Fruit fly (Drosophila melanogaster) whole organism, embryonic: Measurements from ENCODE around the gene Prim2.

ENCODE experiments used
- Asciz ChIP-seq: fragments of 200-800 bp; sonication (Bioruptor generic); optimal IDR thresholded peaks from 2 replicates; lab custom pipeline; 2017; ENCODE audit warnings: missing biosample characterization, mild to moderate bottlenecking, missing genetic modification characterization, missing genetic modification reagents
- Atf3 ChIP-seq: fragments of 200-800 bp; sonication (Bioruptor generic); optimal IDR thresholded peaks from 3 replicates; lab custom pipeline; 2016; ENCODE audit warnings: missing biosample characterization, missing genetic modification characterization
- CG10366 ChIP-seq: fragments of 200-800 bp; sonication (Bioruptor generic); IDR thresholded peaks from 2 replicates; pipeline ENCODE4 v1.3.6; 2022; ENCODE audit warnings: missing biosample characterization, missing genetic modification characterization
- CG12155 ChIP-seq: fragments of 200-800 bp; sonication (Bioruptor generic); optimal IDR thresholded peaks from 3 replicates; lab custom pipeline; 2016; ENCODE audit warnings: missing biosample characterization, missing genetic modification characterization
- CG14441 ChIP-seq: fragments of 200-800 bp; sonication (Bioruptor generic); IDR thresholded peaks from 2 replicates; pipeline ENCODE4 v1.3.6; 2022; ENCODE audit warnings: missing biosample characterization, missing genetic modification characterization
- CG15073 ChIP-seq: fragments of 200-800 bp; sonication (Bioruptor generic); optimal IDR thresholded peaks from 2 replicates; lab custom pipeline; 2016; ENCODE audit warnings: missing biosample characterization, missing genetic modification characterization
- CG15269 ChIP-seq: fragments of 200-800 bp; sonication (Bioruptor generic); optimal IDR thresholded peaks from 2 replicates; lab custom pipeline; 2018; ENCODE audit warnings: missing biosample characterization, mild to moderate bottlenecking, missing genetic modification characterization, moderate library complexity
- CG15479 ChIP-seq: fragments of 200-800 bp; sonication (Bioruptor generic); optimal IDR thresholded peaks from 3 replicates; lab custom pipeline; 2019; ENCODE audit warnings: missing biosample characterization, mild to moderate bottlenecking, missing genetic modification characterization, moderate library complexity
- CG15514 ChIP-seq: fragments of 200-800 bp; sonication (Bioruptor generic); optimal IDR thresholded peaks from 3 replicates; lab custom pipeline; 2017; ENCODE audit warnings: missing biosample characterization, missing genetic modification characterization, mild to moderate bottlenecking, moderate library complexity, missing genetic modification reagents
- CG17328 ChIP-seq: fragments of 200-800 bp; sonication (Bioruptor generic); IDR thresholded peaks from 2 replicates; pipeline ENCODE4 v1.3.6; 2022; ENCODE audit warnings: missing biosample characterization, missing genetic modification characterization
- CG17568 ChIP-seq: fragments of 200-800 bp; sonication (Bioruptor generic); optimal IDR thresholded peaks from 2 replicates; lab custom pipeline; 2018; ENCODE audit warnings: missing biosample characterization, mild to moderate bottlenecking, missing genetic modification characterization, moderate library complexity
- CG17912 ChIP-seq: fragments of 200-800 bp; sonication (Bioruptor generic); optimal IDR thresholded peaks from 2 replicates; lab custom pipeline; 2018; ENCODE audit warnings: missing biosample characterization, mild to moderate bottlenecking, missing genetic modification characterization
- CG1832 ChIP-seq: fragments of 200-800 bp; sonication (Bioruptor generic); optimal IDR thresholded peaks from 2 replicates; lab custom pipeline; 2017; ENCODE audit warnings: missing biosample characterization, mild to moderate bottlenecking, missing genetic modification characterization, inconsistent platforms
- CG2889 ChIP-seq: fragments of 200-800 bp; sonication (Bioruptor generic); IDR thresholded peaks from 3 replicates; pipeline ENCODE4 v1.3.6; 2022; ENCODE audit warnings: missing biosample characterization, missing genetic modification characterization
- CG3281 ChIP-seq: fragments of 200-800 bp; sonication (Bioruptor generic); optimal IDR thresholded peaks from 3 replicates; lab custom pipeline; 2017; ENCODE audit warnings: missing biosample characterization, mild to moderate bottlenecking, missing genetic modification characterization
- CG34224 ChIP-seq: fragments of 200-800 bp; sonication (Bioruptor generic); IDR thresholded peaks from 3 replicates; pipeline ENCODE4 v1.3.6; 2022; ENCODE audit warnings: missing biosample characterization, missing genetic modification characterization; ENCODE audit not compliant: partially characterized antibody
- CG4328 ChIP-seq: fragments of 200-800 bp; sonication (Bioruptor generic); optimal IDR thresholded peaks from 3 replicates; lab custom pipeline; 2017; ENCODE audit warnings: missing biosample characterization, missing genetic modification reagents, missing genetic modification characterization
- CG43689 ChIP-seq: fragments of 200-800 bp; sonication (Bioruptor generic); IDR thresholded peaks from 2 replicates; pipeline ENCODE4 v1.3.6; 2022; ENCODE audit warnings: missing biosample characterization, missing genetic modification characterization
- CG4404 ChIP-seq: fragments of 200-800 bp; sonication (Bioruptor generic); IDR thresholded peaks from 2 replicates; pipeline ENCODE4 v1.3.6; 2022; ENCODE audit warnings: missing biosample characterization, missing genetic modification characterization
- CG6689 ChIP-seq: fragments of 200-800 bp; sonication (Bioruptor generic); IDR thresholded peaks from 2 replicates; pipeline ENCODE4 v1.3.6; 2022; ENCODE audit warnings: missing biosample characterization, missing genetic modification characterization
- CG7928 ChIP-seq: fragments of 200-800 bp; sonication (Bioruptor generic); optimal IDR thresholded peaks from 2 replicates; lab custom pipeline; 2017; ENCODE audit warnings: missing biosample characterization, mild to moderate bottlenecking, missing genetic modification characterization
- CrebB ChIP-seq: fragments of 200-800 bp; sonication (Bioruptor generic); optimal IDR thresholded peaks from 3 replicates; lab custom pipeline; 2018; ENCODE audit warnings: missing biosample characterization, mild to moderate bottlenecking, missing genetic modification characterization
- Dek ChIP-seq: fragments of 200-800 bp; sonication (Bioruptor generic); optimal IDR thresholded peaks from 3 replicates; lab custom pipeline; 2019; ENCODE audit warnings: missing biosample characterization, mild to moderate bottlenecking, missing genetic modification characterization, moderate library complexity
- E2f1 ChIP-seq: fragments of 200-800 bp; sonication (Bioruptor generic); IDR thresholded peaks from 2 replicates; pipeline ENCODE4 v1.3.6; 2022; ENCODE audit warnings: missing biosample characterization, missing genetic modification characterization
- Ets65A ChIP-seq: fragments of 200-800 bp; sonication (Bioruptor generic); peaks from one replicate; lab custom pipeline; 2016; ENCODE audit warnings: missing biosample characterization, missing genetic modification characterization
- HLH3B ChIP-seq: fragments of 200-800 bp; sonication (Bioruptor generic); IDR thresholded peaks from 2 replicates; pipeline ENCODE4 v1.3.6; 2022; ENCODE audit warnings: missing biosample characterization, missing genetic modification characterization
- NfI ChIP-seq: fragments of 200-800 bp; sonication (Bioruptor generic); optimal IDR thresholded peaks from 3 replicates; lab custom pipeline; 2018; ENCODE audit warnings: missing biosample characterization, mild to moderate bottlenecking, missing genetic modification characterization, moderate library complexity
- Rfx ChIP-seq: fragments of 200-800 bp; sonication (Bioruptor generic); IDR thresholded peaks from 2 replicates; pipeline ENCODE4 v1.3.6; 2022; ENCODE audit warnings: missing biosample characterization, missing genetic modification characterization
- Trl ChIP-seq, 3 experiments: fragments of >200 bp in 2 of 3; fragments of 200-800 bp in 1 of 3; sonication (Bioruptor generic) in 1 of 3; optimal IDR thresholded peaks; 2 replicates in 1 of 3; 3 replicates in 2 of 3; lab custom pipeline; 2016 to 2017; ENCODE audit warnings: missing biosample characterization in 1 of 3, missing genetic modification characterization in 1 of 3
- Xbp1 ChIP-seq: fragments of 200-800 bp; sonication (Bioruptor generic); optimal IDR thresholded peaks from 3 replicates; lab custom pipeline; 2016; ENCODE audit warnings: missing biosample characterization, mild to moderate bottlenecking, missing genetic modification characterization
- ase ChIP-seq: fragments of 200-800 bp; sonication (Bioruptor generic); IDR thresholded peaks from 3 replicates; pipeline ENCODE4 v1.3.6; 2022; ENCODE audit warnings: missing biosample characterization, missing genetic modification characterization
- chif ChIP-seq, 2 experiments: fragments of 200-800 bp; sonication (Bioruptor generic); optimal IDR thresholded peaks; 3 replicates each; lab custom pipeline; 2016; ENCODE audit warnings: missing biosample characterization in 2 of 2, missing genetic modification characterization in 2 of 2
- chinmo ChIP-seq: fragments of 200-800 bp; sonication (Bioruptor generic); IDR thresholded peaks from 4 replicates; pipeline ENCODE4 v1.3.6; 2022; ENCODE audit warnings: missing biosample characterization, missing genetic modification characterization; ENCODE audit not compliant: partially characterized antibody
- chm ChIP-seq: fragments of 200-800 bp; sonication (Bioruptor generic); IDR thresholded peaks from 2 replicates; pipeline ENCODE4 v1.3.6; 2022; ENCODE audit warnings: missing biosample characterization, missing genetic modification characterization
- ci ChIP-seq: fragments of 200-800 bp; sonication (Bioruptor generic); IDR thresholded peaks from 3 replicates; pipeline ENCODE4 v1.3.6; 2022; ENCODE audit warnings: missing biosample characterization, missing genetic modification characterization
- crc ChIP-seq: fragments of 200-800 bp; sonication (Bioruptor generic); optimal IDR thresholded peaks from 2 replicates; lab custom pipeline; 2016; ENCODE audit warnings: missing biosample characterization, missing genetic modification characterization
- dati ChIP-seq: fragments of 200-800 bp; sonication (Bioruptor generic); IDR thresholded peaks from 2 replicates; pipeline ENCODE4 v1.3.6; 2022; ENCODE audit warnings: missing biosample characterization, missing genetic modification characterization
- eve ChIP-seq, 2 experiments: fragments of >200 bp; optimal IDR thresholded peaks; 2 replicates each; lab custom pipeline; 2017; ENCODE audit warnings: missing biosample characterization in 2 of 2, missing genetic modification characterization in 2 of 2
- fd64A ChIP-seq: fragments of 200-800 bp; sonication (Bioruptor generic); optimal IDR thresholded peaks from 3 replicates; lab custom pipeline; 2018; ENCODE audit warnings: missing biosample characterization, mild to moderate bottlenecking, missing genetic modification characterization
- fru ChIP-seq: fragments of >200 bp; optimal IDR thresholded peaks from 2 replicates; lab custom pipeline; 2017
- hkb ChIP-seq, 2 experiments: fragments of 200-800 bp in 1 of 2; fragments of >200 bp in 1 of 2; sonication (Bioruptor generic) in 1 of 2; IDR thresholded peaks in 1 of 2; optimal IDR thresholded peaks in 1 of 2; 2 replicates each; pipeline versions ENCODE4 v1.3.6 to Lab custom; 2017 to 2022; ENCODE audit warnings: missing biosample characterization in 1 of 2, missing genetic modification characterization in 1 of 2
- kay ChIP-seq: fragments of 200-800 bp; sonication (Bioruptor generic); optimal IDR thresholded peaks from 2 replicates; lab custom pipeline; 2016; ENCODE audit warnings: missing biosample characterization, missing genetic modification characterization
- luna ChIP-seq: fragments of 200-800 bp; sonication (Bioruptor generic); optimal IDR thresholded peaks from 2 replicates; lab custom pipeline; 2016; ENCODE audit warnings: missing biosample characterization, missing genetic modification characterization
- oc ChIP-seq: fragments of 200-800 bp; sonication (Bioruptor generic); optimal IDR thresholded peaks from 2 replicates; lab custom pipeline; 2018; ENCODE audit warnings: missing biosample characterization, mild to moderate bottlenecking, missing genetic modification characterization, moderate library complexity
- onecut ChIP-seq: fragments of 200-800 bp; sonication (Bioruptor generic); IDR thresholded peaks from 2 replicates; pipeline ENCODE4 v1.3.6; 2022; ENCODE audit warnings: missing biosample characterization, missing genetic modification characterization
- pfk ChIP-seq: fragments of 200-800 bp; sonication (Bioruptor generic); optimal IDR thresholded peaks from 2 replicates; lab custom pipeline; 2018; ENCODE audit warnings: missing biosample characterization, mild to moderate bottlenecking, missing genetic modification characterization, moderate library complexity
- pros ChIP-seq: fragments of 200-800 bp; sonication (Bioruptor generic); optimal IDR thresholded peaks from 3 replicates; lab custom pipeline; 2019; ENCODE audit warnings: missing biosample characterization, mild to moderate bottlenecking, missing genetic modification characterization, moderate library complexity
- rib ChIP-seq: fragments of 200-800 bp; sonication (Bioruptor generic); IDR thresholded peaks from 2 replicates; pipeline ENCODE4 v1.3.6; 2022; ENCODE audit warnings: missing biosample characterization, missing genetic modification characterization
- stc ChIP-seq: fragments of 200-800 bp; sonication (Bioruptor generic); IDR thresholded peaks from 2 replicates; pipeline ENCODE4 v1.3.6; 2022; ENCODE audit warnings: missing biosample characterization, missing genetic modification characterization
- tap ChIP-seq: fragments of 200-800 bp; optimal IDR thresholded peaks from 3 replicates; lab custom pipeline; 2019; ENCODE audit warnings: missing biosample characterization, mild to moderate bottlenecking, missing genetic modification characterization, moderate library complexity
- tna ChIP-seq: fragments of 200-800 bp; sonication (Bioruptor generic); IDR thresholded peaks from 2 replicates; pipeline ENCODE4 v1.3.6; 2022; ENCODE audit warnings: missing biosample characterization, missing genetic modification characterization; ENCODE audit not compliant: partially characterized antibody
- z ChIP-seq: fragments of 200-800 bp; sonication (Bioruptor generic); IDR thresholded peaks from 3 replicates; pipeline ENCODE4 v1.3.6; 2022; ENCODE audit warnings: missing biosample characterization, missing genetic modification characterization

Prim2 gene

dm6 chr3L:20397770-20398169 lies 36.4 kb upstream of the Prim2 start (continued):
- TF ChIP-seq crc (GFP tag; lab: Kevin White, UChicago) (no peak), fru (lab: Kevin White, UChicago) (no peak), stc (GFP tag; lab: Robert Waterston, UW) (peak; percentile 15; the same call in 1 of the 2 replicates), chm (peak; percentile 31; the same call in 1 of the 2 replicates), HLH3B (0 out of 2 replicates have a peak, but pooled peaks have one; percentile 6), onecut (GFP tag; lab: Robert Waterston, UW) (peak; percentile 24), Atf3 (no peak), CG17912 (GFP tag; lab: Kevin White, UChicago) (no peak), CG34224 (GFP tag; lab: Robert Waterston, UW) (0 out of 3 replicates have a peak, but pooled peaks have one; percentile 30), E2f1 (peak; percentile 20; the same call in 1 of the 2 replicates), oc (tag; lab: Kevin White, UChicago) (no peak), CG3281 (GFP tag; lab: Kevin White, UChicago) (no peak), pros (GFP tag; lab: Kevin White, UChicago) (peak; percentile 17), fd64A (GFP tag; lab: Kevin White, UChicago) (no peak), Ets65A (GFP tag; lab: Kevin White, UChicago) (no peak), CG1832 (GFP tag; lab: Kevin White, UChicago) (no peak), Asciz (no peak), CG6689 (no peak), CG7928 (GFP tag; lab: Kevin White, UChicago) (no peak), rib (GFP tag; lab: Robert Waterston, UW) (peak; percentile 58; the same call in 1 of the 2 replicates), hkb (optimal IDR thresholded peaks at IDR 0.05; lab: Kevin White, UChicago) (no peak), hkb (GFP tag; IDR thresholded peaks at IDR 0.05; lab: Robert Waterston, UW) (0 out of 2 replicates have a peak, but pooled peaks have one; percentile 18), Dek (tag; lab: Kevin White, UChicago) (no peak), tap (no peak), chinmo (GFP tag; lab: Robert Waterston, UW) (peak; percentile 94; the same call in 2 of the 4 replicates), chif (GFP tag; optimal IDR thresholded peaks at IDR 0.05; lab: Kevin White, UChicago) (no peak), CG15269 (tag; lab: Kevin White, UChicago) (peak; percentile 1), Xbp1 (GFP tag; lab: Kevin White, UChicago) (no peak), CG10366 (GFP tag; lab: Robert Waterston, UW) (no peak), dati (GFP tag; lab: Robert Waterston, UW) (no peak), pfk (GFP tag; lab: Kevin White, UChicago) (no peak), ase (GFP tag; lab: Robert Waterston, UW) (0 out of 3 replicates have a peak, but pooled peaks have one; percentile 4), CG43689 (GFP tag; lab: Robert Waterston, UW) (no peak), CG15514 (no peak), kay (GFP tag; lab: Kevin White, UChicago) (no peak), Trl (optimal IDR thresholded peaks at IDR 0.05; lab: Kevin White, UChicago) (peak in 1 of 2 experiments; percentile 18), Trl (GFP tag; optimal IDR thresholded peaks at IDR 0.05; lab: Kevin White, UChicago) (no peak), CG4404 (GFP tag; lab: Robert Waterston, UW) (no peak), CG14441 (no peak), z (GFP tag; lab: Robert Waterston, UW) (peak; percentile 54; the same call in 1 of the 3 replicates)

dm6 chr3L:20396047-20396446 lies 34.7 kb upstream of the Prim2 start:
- peak; percentile 19 for TF ChIP-seq CG17568 (GFP tag; lab: Kevin White, UChicago)
- TF ChIP-seq CG2889 = no peak
- no peak for TF ChIP-seq tna
- TF ChIP-seq CrebB (tag; lab: Kevin White, UChicago) = no peak
- TF ChIP-seq CG15479 (GFP tag; lab: Kevin White, UChicago) = no peak
- no peak for TF ChIP-seq luna (GFP tag; lab: Kevin White, UChicago)
- no peak for TF ChIP-seq CG12155
- no peak for TF ChIP-seq ci
- peak in 1 of 2 experiments; percentile 58 for TF ChIP-seq eve (GFP tag; optimal IDR thresholded peaks at IDR 0.05; lab: Kevin White, UChicago)
- TF ChIP-seq CG4328 (GFP tag; lab: Kevin White, UChicago) = no peak
- no peak for TF ChIP-seq CG3281 (GFP tag; lab: Kevin White, UChicago)
- no peak for TF ChIP-seq NfI
- TF ChIP-seq CG17328 (GFP tag; lab: Robert Waterston, UW) = no peak
- no peak for TF ChIP-seq CG15073 (GFP tag; lab: Kevin White, UChicago)
- TF ChIP-seq Rfx (GFP tag; lab: Robert Waterston, UW) = no peak
